Worm (Caenorhabditis elegans): ENCODE measurements around the gene osm-11.

osm-11 gene

DNA sequence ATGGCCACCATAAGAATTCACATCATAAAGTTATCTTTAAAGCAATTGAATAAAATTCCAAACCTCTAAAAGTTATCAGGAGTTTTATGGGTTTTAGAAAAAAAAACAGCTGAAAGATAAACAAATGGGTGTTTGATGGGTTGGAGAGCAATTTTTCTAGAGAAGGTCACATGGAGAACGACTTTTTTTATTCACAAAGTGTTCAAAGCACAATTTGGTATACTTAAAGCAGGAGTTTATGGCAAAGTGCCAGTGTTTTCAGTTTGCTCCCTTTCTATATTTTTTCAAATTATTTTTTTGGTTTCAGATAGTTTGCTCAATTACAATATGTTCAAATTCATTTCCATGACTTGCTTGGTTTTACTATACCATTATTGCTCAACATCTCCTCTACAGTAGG is 20.1 kb downstream of the osm-11 start, which contains the start of gene F11C7.6:
Gene F11C7.6, plus strand, starts transcription at position 301 of the 400 bp plus-strand sequence.
- TF ChIP-seq Y67H2A.10 (GFP tag; conservative IDR thresholded peaks at IDR 0.05) (no peak), bed-1 (GFP tag; IDR thresholded peaks at IDR 0.05) (no peak), D2030.7 (GFP tag; IDR thresholded peaks at IDR 0.05) (no peak), F10E7.11 (tag; optimal IDR thresholded peaks at IDR 0.05) (no peak), nhr-120 (GFP tag; IDR thresholded peaks at IDR 0.05) (no peak), let-526 (GFP tag; IDR thresholded peaks at IDR 0.05) (no peak), hlh-12 (tag; optimal IDR thresholded peaks at IDR 0.05) (no peak), let-607 (tag; optimal IDR thresholded peaks at IDR 0.05) (no peak), fkh-3 (tag; optimal IDR thresholded peaks at IDR 0.05) (no peak), mcd-1 (GFP tag; IDR thresholded peaks at IDR 0.05) (no peak), egl-18 (GFP tag; IDR thresholded peaks at IDR 0.05) (no peak), tbp1 (GFP tag; optimal IDR thresholded peaks at IDR 0.05) (no peak), pha-4 (tag; optimal IDR thresholded peaks at IDR 0.05) (no peak), tlf-1 (GFP tag; optimal IDR thresholded peaks at IDR 0.05) (no peak)

ce11 chrX:17400425-17400824 is 21.0 kb downstream of the osm-11 start:
- TF ChIP-seq madf-10 (tag; optimal IDR thresholded peaks at IDR 0.05) (no peak), mxl-1 (tag; optimal IDR thresholded peaks at IDR 0.05) (no peak), rpc-1 (optimal IDR thresholded peaks at IDR 0.05) (peak; percentile 42), rpc-1 (tag; optimal IDR thresholded peaks at IDR 0.05) (peak; percentile 65), B0261.1 (tag; optimal IDR thresholded peaks at IDR 0.05) (peak; percentile 54), mcd-1 (GFP tag; IDR thresholded peaks at IDR 0.05) (no peak), tbp1 (GFP tag; optimal IDR thresholded peaks at IDR 0.05) (peak; percentile 82), dox-1 (GFP tag; IDR thresholded peaks at IDR 0.05) (peak; percentile 43; the same call in 1 of the 2 replicates), lin-26 (GFP tag; IDR thresholded peaks at IDR 0.05) (peak; percentile 56)

DNA sequence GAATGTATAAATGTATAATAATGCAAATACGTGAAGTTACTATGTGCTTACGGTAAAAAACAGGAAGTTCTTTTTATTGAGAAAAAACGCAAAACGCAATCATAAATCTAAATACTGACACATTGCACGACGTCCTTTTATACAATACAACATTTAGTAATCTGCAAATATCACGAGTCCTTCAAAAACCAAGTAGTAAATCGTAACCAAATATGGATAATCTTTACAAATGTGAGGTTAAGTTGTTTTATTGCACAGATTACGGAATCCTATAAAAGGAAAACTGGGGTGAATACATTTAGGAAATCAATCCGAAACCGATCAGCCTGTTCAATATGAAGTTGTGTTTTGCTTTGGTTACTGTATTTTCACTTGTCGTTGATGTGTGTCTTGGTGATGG is 23.1 kb downstream of the osm-11 start, which contains the start of gene F11C7.7:
Gene F11C7.7, plus strand, starts transcription at position 301 of the 400 bp plus-strand sequence.
- TF ChIP-seq ztf-28 (GFP tag; IDR thresholded peaks at IDR 0.05) = no peak
- no peak for TF ChIP-seq F22D6.2 (tag; optimal IDR thresholded peaks at IDR 0.05)
- TF ChIP-seq hmg-1.2 (GFP tag; IDR thresholded peaks at IDR 0.05) = no peak
- TF ChIP-seq aptf-3 (GFP tag; IDR thresholded peaks at IDR 0.05) = no peak
- TF ChIP-seq egrh-3 (GFP tag; IDR thresholded peaks at IDR 0.05) = no peak
- TF ChIP-seq efl-1 (GFP tag; optimal IDR thresholded peaks at IDR 0.05) = no peak
- TF ChIP-seq B0336.3 (GFP tag; IDR thresholded peaks at IDR 0.05) = no peak
- TF ChIP-seq Y53F4B.3 (GFP tag; IDR thresholded peaks at IDR 0.05) = no peak
- no peak for TF ChIP-seq lin-35 (GFP tag; optimal IDR thresholded peaks at IDR 0.05)
- no peak for TF ChIP-seq lir-1 (GFP tag; conservative IDR thresholded peaks at IDR 0.05)
- TF ChIP-seq snpc-3.4 (tag; optimal IDR thresholded peaks at IDR 0.05) = no peak
- no peak for TF ChIP-seq Y56A3A.18 (GFP tag; IDR thresholded peaks at IDR 0.05)

- no peak for TF ChIP-seq egl-44 (GFP tag; IDR thresholded peaks at IDR 0.05)
- TF ChIP-seq F22D6.2 (tag; optimal IDR thresholded peaks at IDR 0.05) = no peak
- no peak for TF ChIP-seq sdz-38 (tag; optimal IDR thresholded peaks at IDR 0.05)
- TF ChIP-seq gei-17 (GFP tag; optimal IDR thresholded peaks at IDR 0.05) = no peak
- no peak for TF ChIP-seq athp-1 (tag; optimal IDR thresholded peaks at IDR 0.05)
Observed at ce11 chrX:17396456-17396855, 24.9 kb downstream of the osm-11 start, which contains the start of the genes vap-1 and F11C7.2. Gene vap-1, minus strand, starts transcription at chrX:17396556. Gene F11C7.2, plus strand, starts transcription at chrX:17396814.
